Worm (Caenorhabditis elegans) whole organism, early embryonic: ENCODE measurements around the gene str-30.

Experiments used
- B0310.2 ChIP-seq: sonication (generic microtip); optimal IDR thresholded peaks from 2 replicates; lab custom pipeline; 2016; ENCODE audit warnings: mild to moderate bottlenecking, missing genetic modification characterization, missing compliant biosample characterization
- F13C5.2 ChIP-seq: sonication (generic microtip); optimal IDR thresholded peaks from 2 replicates; lab custom pipeline; 2017; ENCODE audit warnings: mild to moderate bottlenecking, missing genetic modification characterization, inconsistent platforms, missing compliant biosample characterization
- aly-1 ChIP-seq: sonication (generic microtip); optimal IDR thresholded peaks from 2 replicates; lab custom pipeline; 2016; ENCODE audit warnings: missing genetic modification characterization, missing compliant biosample characterization
- ama-1 ChIP-seq: fragments of 150-350 bp; optimal IDR thresholded peaks from 2 replicates; lab custom pipeline; 2014
- ceh-13 ChIP-seq: fragments of 200-800 bp; sonication (Bioruptor generic); optimal IDR thresholded peaks from 2 replicates; lab custom pipeline; 2018; ENCODE audit warnings: mild to moderate bottlenecking, missing genetic modification characterization, missing compliant biosample characterization
- ceh-36 ChIP-seq: sonication (generic microtip); optimal IDR thresholded peaks from 2 replicates; lab custom pipeline; 2016; ENCODE audit warnings: missing genetic modification characterization, inconsistent platforms, missing compliant biosample characterization
- ets-7 ChIP-seq: sonication (generic microtip); optimal IDR thresholded peaks from 2 replicates; lab custom pipeline; 2016; ENCODE audit warnings: missing genotype, missing genetic modification characterization, missing compliant biosample characterization
- flt-1 ChIP-seq: fragments of 200-800 bp; sonication (Bioruptor generic); IDR thresholded peaks from 2 replicates; pipeline ENCODE4 v1.3.6; 2022; ENCODE audit warnings: missing genetic modification characterization, missing compliant biosample characterization
- hmbx-1 ChIP-seq: sonication (generic microtip); optimal IDR thresholded peaks from 2 replicates; lab custom pipeline; 2016; ENCODE audit warnings: mild to moderate bottlenecking, missing genetic modification characterization, missing compliant biosample characterization
- hmg-4 ChIP-seq: fragments of 200-800 bp; sonication (Bioruptor generic); optimal IDR thresholded peaks from 2 replicates; lab custom pipeline; 2018; ENCODE audit warnings: mild to moderate bottlenecking, missing genetic modification characterization, missing compliant biosample characterization
- hnd-1 ChIP-seq: sonication (generic microtip); optimal IDR thresholded peaks from 2 replicates; lab custom pipeline; 2016; ENCODE audit warnings: missing genetic modification characterization, missing compliant biosample characterization
- pes-1 ChIP-seq: fragments of 200-800 bp; sonication (Bioruptor generic); IDR thresholded peaks from 2 replicates; pipeline ENCODE4 v1.3.6; 2022; ENCODE audit warnings: missing genetic modification reagents, missing genetic modification characterization, missing compliant biosample characterization
- scrt-1 ChIP-seq: fragments of 200-800 bp; sonication (Bioruptor generic); IDR thresholded peaks from 2 replicates; pipeline ENCODE4 v1.3.6; 2022; ENCODE audit warnings: missing genetic modification characterization, missing compliant biosample characterization
- sea-1 ChIP-seq: fragments of 200-800 bp; sonication (Bioruptor generic); conservative IDR thresholded peaks from 2 replicates; pipeline ENCODE4 v1.3.6; 2022; ENCODE audit warnings: missing genetic modification characterization, missing compliant biosample characterization
- tbx-11 ChIP-seq: fragments of 200-800 bp; sonication (Bioruptor generic); IDR thresholded peaks from 2 replicates; pipeline ENCODE4 v1.3.6; 2022; ENCODE audit warnings: missing genetic modification characterization, missing compliant biosample characterization
- tbx-37 ChIP-seq: fragments of 200-800 bp; sonication (Bioruptor generic); conservative IDR thresholded peaks from 2 replicates; pipeline ENCODE4 v1.3.6; 2022; ENCODE audit warnings: missing genetic modification reagents, missing genetic modification characterization, missing compliant biosample characterization
- tra-4 ChIP-seq: sonication (generic microtip); optimal IDR thresholded peaks from 2 replicates; lab custom pipeline; 2017; ENCODE audit warnings: missing genetic modification characterization, missing compliant biosample characterization

str-30 gene

DNA sequence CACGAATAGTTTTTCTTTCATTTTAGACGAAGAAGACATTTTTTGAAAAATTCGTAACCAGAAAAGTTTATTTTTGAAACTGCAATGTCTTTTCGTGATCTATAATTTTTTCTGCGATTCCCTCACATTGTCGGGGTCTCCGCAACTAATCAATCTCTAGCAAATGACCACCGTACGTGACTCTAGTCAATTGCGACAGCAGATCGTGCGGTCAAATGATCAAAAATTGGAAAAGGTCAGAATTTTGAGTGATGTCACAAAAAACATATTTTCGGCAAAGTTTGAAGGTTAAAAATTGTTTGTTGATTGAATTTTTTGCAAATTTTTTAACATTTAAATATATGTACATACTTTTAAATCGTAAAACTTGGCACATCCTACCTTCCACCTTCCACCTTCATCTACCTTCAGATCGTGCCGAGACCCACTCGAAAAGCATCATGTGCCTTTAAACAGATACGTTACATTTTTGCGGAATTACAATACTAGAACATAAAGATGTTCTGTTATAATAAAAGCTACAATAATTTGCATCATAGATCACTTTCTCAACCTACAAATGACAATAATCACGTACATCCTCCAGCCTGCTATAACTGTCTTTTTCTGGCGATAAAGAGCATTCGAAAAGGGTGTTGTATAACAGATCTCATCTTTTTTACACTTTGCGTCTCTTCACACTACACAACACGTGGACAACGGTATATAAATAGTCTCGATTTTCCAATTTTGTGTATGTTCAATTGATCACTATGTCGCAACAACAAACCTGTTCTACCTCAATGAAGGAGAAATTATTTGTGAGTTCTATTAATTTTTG, 46.8 kb downstream of the str-30 start, which contains the start of the genes R08E5.1 and rips-1:
R08E5.1 (minus strand) TSS at position 82 of the 820 bp plus-strand sequence.
rips-1 (plus strand) TSS at position 585 of the 820 bp plus-strand sequence.
- TF ChIP-seq B0310.2 (tag; lab: Kevin White, UChicago) (no peak), flt-1 (GFP tag; lab: Robert Waterston, UW) (no peak), tbx-37 (GFP tag; lab: Robert Waterston, UW) (no peak), pes-1 (GFP tag; lab: Robert Waterston, UW) (no peak), ets-7 (tag; lab: Kevin White, UChicago) (no peak), aly-1 (tag; lab: Kevin White, UChicago) (no peak), scrt-1 (GFP tag; lab: Robert Waterston, UW) (no peak), tra-4 (tag; lab: Kevin White, UChicago) (no peak), ama-1 (lab: Kevin White, UChicago) (no peak), hmg-4 (GFP tag; lab: Kevin White, UChicago) (no peak), hmbx-1 (tag; lab: Kevin White, UChicago) (no peak), ceh-13 (GFP tag; lab: Kevin White, UChicago) (no peak), hnd-1 (tag; lab: Kevin White, UChicago) (no peak), F13C5.2 (tag; lab: Kevin White, UChicago) (no peak), sea-1 (no peak)

DNA sequence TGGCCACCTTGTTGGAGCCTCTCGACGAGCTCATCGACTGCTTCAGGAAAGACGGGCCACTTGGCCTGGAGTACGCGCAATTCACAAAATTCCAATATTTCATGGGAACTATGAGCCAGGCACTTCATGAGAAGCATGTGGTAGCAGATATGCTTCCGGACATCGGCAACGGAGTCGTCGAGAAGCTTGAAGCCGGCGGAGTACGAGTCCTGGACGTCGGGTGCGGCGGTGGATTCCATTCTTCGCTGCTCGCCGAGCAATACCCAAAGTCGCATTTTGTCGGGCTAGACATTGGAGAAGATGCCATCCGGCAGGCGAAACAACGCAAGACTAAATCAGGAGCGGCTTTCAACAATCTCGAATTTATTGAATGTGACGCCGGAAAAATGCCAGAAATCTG, 48.7 kb downstream of the str-30 start:
- TF ChIP-seq scrt-1 (GFP tag; lab: Robert Waterston, UW): no peak
- TF ChIP-seq hnd-1 (tag; lab: Kevin White, UChicago): no peak
- TF ChIP-seq F13C5.2 (tag; lab: Kevin White, UChicago): no peak
- TF ChIP-seq ama-1 (lab: Kevin White, UChicago): no peak
- no peak for TF ChIP-seq tbx-11 (GFP tag; lab: Robert Waterston, UW)
- no peak for TF ChIP-seq hmbx-1 (tag; lab: Kevin White, UChicago)
- no peak for TF ChIP-seq ets-7 (tag; lab: Kevin White, UChicago)
- TF ChIP-seq aly-1 (tag; lab: Kevin White, UChicago): no peak
- TF ChIP-seq pes-1 (GFP tag; lab: Robert Waterston, UW): no peak
- no peak for TF ChIP-seq ceh-13 (GFP tag; lab: Kevin White, UChicago)
- TF ChIP-seq flt-1 (GFP tag; lab: Robert Waterston, UW): no peak
- TF ChIP-seq sea-1: no peak
- TF ChIP-seq B0310.2 (tag; lab: Kevin White, UChicago): no peak
- TF ChIP-seq ceh-36 (tag; lab: Kevin White, UChicago): no peak
- no peak for TF ChIP-seq tra-4 (tag; lab: Kevin White, UChicago)
- TF ChIP-seq tbx-37 (GFP tag; lab: Robert Waterston, UW): no peak
- no peak for TF ChIP-seq hmg-4 (GFP tag; lab: Kevin White, UChicago)

DNA sequence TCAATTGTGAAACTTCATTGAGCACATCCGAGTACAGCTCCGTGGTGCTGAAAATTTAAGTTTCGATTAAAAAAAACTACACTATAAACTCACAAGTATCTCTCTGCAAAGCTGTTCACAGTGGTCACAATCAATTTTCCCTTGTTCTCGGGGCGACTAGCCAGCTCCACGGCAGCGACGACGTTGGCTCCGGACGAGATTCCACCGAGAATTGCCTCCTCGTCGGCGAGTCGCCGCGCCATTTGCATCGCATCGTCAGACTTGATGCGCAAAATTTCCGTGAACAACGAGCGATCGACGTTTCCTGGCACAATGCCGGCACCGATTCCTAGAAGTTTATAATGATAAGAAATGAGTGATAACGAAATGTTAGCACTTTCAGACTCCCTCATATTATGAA, 49.8 kb downstream of the str-30 start:
- TF ChIP-seq tbx-11 (GFP tag; lab: Robert Waterston, UW): no peak
- TF ChIP-seq hmbx-1 (tag; lab: Kevin White, UChicago): no peak
- TF ChIP-seq pes-1 (GFP tag; lab: Robert Waterston, UW): no peak
- TF ChIP-seq ceh-36 (tag; lab: Kevin White, UChicago): no peak
- no peak for TF ChIP-seq hnd-1 (tag; lab: Kevin White, UChicago)
- no peak for TF ChIP-seq B0310.2 (tag; lab: Kevin White, UChicago)
- no peak for TF ChIP-seq scrt-1 (GFP tag; lab: Robert Waterston, UW)
- no peak for TF ChIP-seq hmg-4 (GFP tag; lab: Kevin White, UChicago)
- no peak for TF ChIP-seq sea-1
- no peak for TF ChIP-seq ama-1 (lab: Kevin White, UChicago)
- no peak for TF ChIP-seq aly-1 (tag; lab: Kevin White, UChicago)
- no peak for TF ChIP-seq tra-4 (tag; lab: Kevin White, UChicago)

DNA sequence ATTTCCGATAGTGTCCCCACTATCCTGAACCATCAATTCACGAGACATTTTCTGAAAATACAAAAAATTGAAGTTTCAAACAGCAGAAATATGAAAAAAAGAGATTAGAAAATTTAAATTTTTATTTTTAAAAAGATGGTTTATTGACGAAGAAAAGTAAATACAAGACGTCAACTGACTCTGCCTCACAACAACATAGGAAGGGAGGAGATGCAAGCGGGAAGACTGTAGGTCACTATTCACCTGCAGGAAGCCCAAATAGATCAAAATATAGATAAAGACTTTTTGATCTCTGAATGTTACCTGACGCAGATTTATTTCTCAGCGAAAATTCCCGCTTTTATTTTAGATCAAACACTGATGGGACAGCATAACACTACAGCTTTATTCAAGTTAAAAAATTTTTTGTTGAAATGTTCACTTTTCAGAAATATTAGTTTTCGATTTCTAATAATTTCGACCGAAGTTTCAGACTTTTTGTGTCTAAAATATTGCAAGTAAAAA, 51.3 kb downstream of the str-30 start, which contains the start of gene cysl-3:
cysl-3 (minus strand) TSS at position 51 of the 504 bp plus-strand sequence.
- no peak for TF ChIP-seq sea-1
- TF ChIP-seq ceh-13 (GFP tag; lab: Kevin White, UChicago): no peak
- TF ChIP-seq scrt-1 (GFP tag; lab: Robert Waterston, UW): no peak
- no peak for TF ChIP-seq aly-1 (tag; lab: Kevin White, UChicago)
- no peak for TF ChIP-seq tbx-11 (GFP tag; lab: Robert Waterston, UW)
- no peak for TF ChIP-seq hmg-4 (GFP tag; lab: Kevin White, UChicago)
- no peak for TF ChIP-seq F13C5.2 (tag; lab: Kevin White, UChicago)
- no peak for TF ChIP-seq ceh-36 (tag; lab: Kevin White, UChicago)
- TF ChIP-seq pes-1 (GFP tag; lab: Robert Waterston, UW): no peak
- TF ChIP-seq ama-1 (lab: Kevin White, UChicago): no peak
- TF ChIP-seq tbx-37 (GFP tag; lab: Robert Waterston, UW): no peak
